Fruit fly (Drosophila melanogaster) whole organism, prepupa: ENCODE measurements around the gene CG42571.
A peak's percentile ranks its signal among the peaks of the same experiment; 100 is the strongest.

Source experiments
- CG10631 ChIP-seq: fragments of 200-800 bp; sonication (Bioruptor generic); optimal IDR thresholded peaks from 2 replicates; lab custom pipeline; 2016; ENCODE audit warnings: missing biosample characterization, missing genetic modification characterization
- CG10669 ChIP-seq: fragments of 200-800 bp; sonication (Bioruptor generic); optimal IDR thresholded peaks from 3 replicates; lab custom pipeline; 2018; ENCODE audit warnings: missing biosample characterization, mild to moderate bottlenecking, missing genetic modification characterization, moderate library complexity
- CG11294 ChIP-seq: fragments of 200-800 bp; sonication (Bioruptor generic); IDR thresholded peaks from 2 replicates; pipeline ENCODE4 v1.3.6; 2022; ENCODE audit warnings: missing biosample characterization, missing genetic modification characterization
- CG11762 ChIP-seq: fragments of 200-800 bp; sonication (Bioruptor generic); optimal IDR thresholded peaks from 3 replicates; lab custom pipeline; 2016; ENCODE audit warnings: missing biosample characterization, missing genetic modification characterization; ENCODE audit not compliant: insufficient read depth
- CG15336 ChIP-seq: fragments of 200-800 bp; sonication (Bioruptor generic); IDR thresholded peaks from 2 replicates; pipeline ENCODE4 v1.3.6; 2022; ENCODE audit warnings: missing biosample characterization, missing genetic modification characterization
- CG1621 ChIP-seq: fragments of 200-800 bp; sonication (Bioruptor generic); optimal IDR thresholded peaks from 3 replicates; lab custom pipeline; 2018; ENCODE audit warnings: missing biosample characterization, mild to moderate bottlenecking, missing genetic modification characterization
- CG16779 ChIP-seq: fragments of 200-800 bp; sonication (Bioruptor generic); optimal IDR thresholded peaks from 3 replicates; lab custom pipeline; 2017; ENCODE audit warnings: missing biosample characterization, mild to moderate bottlenecking, missing genetic modification characterization
- CG3032 ChIP-seq: fragments of 200-800 bp; optimal IDR thresholded peaks from 2 replicates; lab custom pipeline; 2019; ENCODE audit warnings: missing biosample characterization, mild to moderate bottlenecking, missing genetic modification characterization, moderate library complexity
- CG31627 ChIP-seq: fragments of 200-800 bp; sonication (Bioruptor generic); optimal IDR thresholded peaks from 3 replicates; lab custom pipeline; 2016; ENCODE audit warnings: missing biosample characterization, missing genetic modification characterization
- CG32006 ChIP-seq: fragments of 200-800 bp; sonication (Bioruptor generic); optimal IDR thresholded peaks from 3 replicates; lab custom pipeline; 2017; ENCODE audit warnings: missing biosample characterization, mild to moderate bottlenecking, missing genetic modification characterization
- CG3919 ChIP-seq: fragments of 200-800 bp; sonication (Bioruptor generic); optimal IDR thresholded peaks from 3 replicates; lab custom pipeline; 2016; ENCODE audit warnings: missing biosample characterization, missing genetic modification characterization
- CG4318 ChIP-seq: fragments of 200-800 bp; sonication (Bioruptor generic); optimal IDR thresholded peaks from 3 replicates; lab custom pipeline; 2017; ENCODE audit warnings: missing biosample characterization, mild to moderate bottlenecking, missing genetic modification characterization
- CG6163 ChIP-seq: fragments of 200-800 bp; sonication (Bioruptor generic); IDR thresholded peaks from 3 replicates; pipeline ENCODE4 v1.3.6; 2022; ENCODE audit warnings: missing biosample characterization, missing genetic modification characterization
- CG6276 ChIP-seq: fragments of 200-800 bp; sonication (Bioruptor generic); optimal IDR thresholded peaks from 2 replicates; lab custom pipeline; 2017; ENCODE audit warnings: missing biosample characterization, mild to moderate bottlenecking, missing genetic modification characterization
- CG6792 ChIP-seq: fragments of 200-800 bp; sonication (Bioruptor generic); optimal IDR thresholded peaks from 3 replicates; lab custom pipeline; 2016; ENCODE audit warnings: missing biosample characterization, missing genetic modification characterization
- CG6854 ChIP-seq: fragments of 200-800 bp; sonication (Bioruptor generic); optimal IDR thresholded peaks from 2 replicates; lab custom pipeline; 2017; ENCODE audit warnings: missing biosample characterization, mild to moderate bottlenecking, missing genetic modification characterization
- CG7368 ChIP-seq: fragments of 200-800 bp; sonication (Bioruptor generic); optimal IDR thresholded peaks from 3 replicates; lab custom pipeline; 2016; ENCODE audit warnings: missing biosample characterization, missing genetic modification characterization
- CG8119 ChIP-seq: fragments of 200-800 bp; sonication (Bioruptor generic); IDR thresholded peaks from 3 replicates; pipeline ENCODE4 v1.3.6; 2022; ENCODE audit warnings: missing biosample characterization, missing genetic modification characterization
- CG8632 ChIP-seq: fragments of 200-800 bp; sonication (Bioruptor generic); optimal IDR thresholded peaks from 3 replicates; lab custom pipeline; 2016; ENCODE audit warnings: missing biosample characterization, missing genetic modification characterization
- CG9139 ChIP-seq: fragments of 200-800 bp; sonication (Bioruptor generic); optimal IDR thresholded peaks from 3 replicates; lab custom pipeline; 2017; ENCODE audit warnings: missing biosample characterization, mild to moderate bottlenecking, missing genetic modification characterization
- Eip75B ChIP-seq: fragments of 200-800 bp; sonication (Bioruptor generic); optimal IDR thresholded peaks from 3 replicates; lab custom pipeline; 2016; ENCODE audit warnings: missing biosample characterization, missing genetic modification characterization
- Eip78C ChIP-seq: fragments of 200-800 bp; sonication (Bioruptor generic); peaks from one replicate; lab custom pipeline; 2016; ENCODE audit warnings: missing biosample characterization, missing genetic modification characterization
- Eip93F ChIP-seq: fragments of 200-800 bp; sonication (Bioruptor generic); optimal IDR thresholded peaks from 2 replicates; lab custom pipeline; 2016; ENCODE audit warnings: missing biosample characterization, mild to moderate bottlenecking, missing genetic modification characterization
- Ets21C ChIP-seq: fragments of 200-800 bp; sonication (Bioruptor generic); optimal IDR thresholded peaks from 3 replicates; lab custom pipeline; 2016; ENCODE audit warnings: missing biosample characterization, missing genetic modification characterization
- Ets96B ChIP-seq: fragments of 200-800 bp; optimal IDR thresholded peaks from 2 replicates; lab custom pipeline; 2019; ENCODE audit warnings: missing biosample characterization, mild to moderate bottlenecking, missing genetic modification characterization, moderate library complexity
- Hr38 ChIP-seq: sonication (Bioruptor generic); optimal IDR thresholded peaks from 2 replicates; lab custom pipeline; 2016; ENCODE audit warnings: missing biosample characterization, missing genetic modification characterization
- Hr39 ChIP-seq: fragments of 200-800 bp; sonication (Bioruptor generic); optimal IDR thresholded peaks from 2 replicates; lab custom pipeline; 2016; ENCODE audit warnings: missing biosample characterization, missing genetic modification characterization
- Lpt ChIP-seq: fragments of 200-800 bp; sonication (Bioruptor generic); optimal IDR thresholded peaks from 3 replicates; lab custom pipeline; 2016; ENCODE audit warnings: missing biosample characterization, missing genetic modification characterization
- Met ChIP-seq: fragments of 200-800 bp; sonication (Bioruptor generic); optimal IDR thresholded peaks from 3 replicates; lab custom pipeline; 2016; ENCODE audit warnings: missing biosample characterization, missing genetic modification characterization
- OdsH ChIP-seq: fragments of 200-800 bp; sonication (Bioruptor generic); optimal IDR thresholded peaks from 3 replicates; lab custom pipeline; 2016; ENCODE audit warnings: missing biosample characterization, missing genetic modification characterization
- Smox ChIP-seq: fragments of 200-800 bp; sonication (Bioruptor generic); optimal IDR thresholded peaks from 3 replicates; lab custom pipeline; 2016; ENCODE audit warnings: missing biosample characterization, missing genetic modification characterization
- Sox102F ChIP-seq: fragments of 200-800 bp; sonication (Bioruptor generic); optimal IDR thresholded peaks from 2 replicates; lab custom pipeline; 2016; ENCODE audit warnings: missing biosample characterization, mild to moderate bottlenecking, missing genetic modification characterization
- Sox14 ChIP-seq: fragments of 200-800 bp; sonication (Bioruptor generic); optimal IDR thresholded peaks from 3 replicates; lab custom pipeline; 2016; ENCODE audit warnings: missing biosample characterization, missing genetic modification characterization
- achi ChIP-seq: fragments of 200-800 bp; sonication (Bioruptor generic); optimal IDR thresholded peaks from 3 replicates; lab custom pipeline; 2016; ENCODE audit warnings: missing biosample characterization, missing genetic modification characterization
- acj6 ChIP-seq: fragments of 200-800 bp; sonication (Bioruptor generic); optimal IDR thresholded peaks from 3 replicates; lab custom pipeline; 2016; ENCODE audit warnings: missing biosample characterization, missing genetic modification characterization
- cyc ChIP-seq: fragments of 200-800 bp; sonication (Bioruptor generic); optimal IDR thresholded peaks from 3 replicates; lab custom pipeline; 2016; ENCODE audit warnings: missing biosample characterization, missing genetic modification characterization
- dac ChIP-seq: fragments of 200-800 bp; sonication (Bioruptor generic); optimal IDR thresholded peaks from 2 replicates; lab custom pipeline; 2017; ENCODE audit warnings: missing biosample characterization, mild to moderate bottlenecking, missing genetic modification characterization
- dsx ChIP-seq: fragments of 200-800 bp; optimal IDR thresholded peaks from 3 replicates; lab custom pipeline; 2019; ENCODE audit warnings: missing biosample characterization, mild to moderate bottlenecking, missing genetic modification characterization, moderate library complexity; ENCODE audit not compliant: poor library complexity, severe bottlenecking
- eg ChIP-seq: fragments of 200-800 bp; sonication (Bioruptor generic); IDR thresholded peaks from 3 replicates; pipeline ENCODE4 v1.3.6; 2022; ENCODE audit warnings: missing biosample characterization, missing genetic modification characterization
- esn ChIP-seq: fragments of 200-800 bp; sonication (Bioruptor generic); optimal IDR thresholded peaks from 2 replicates; lab custom pipeline; 2016; ENCODE audit warnings: missing biosample characterization, mild to moderate bottlenecking, missing genetic modification characterization, moderate library complexity
- fd85E ChIP-seq: fragments of 200-800 bp; sonication (Bioruptor generic); optimal IDR thresholded peaks from 3 replicates; lab custom pipeline; 2016; ENCODE audit warnings: missing biosample characterization, missing genetic modification characterization
- fkh ChIP-seq: fragments of 200-800 bp; sonication (Bioruptor generic); optimal IDR thresholded peaks from 3 replicates; lab custom pipeline; 2017; ENCODE audit warnings: missing biosample characterization, mild to moderate bottlenecking, missing genetic modification characterization, moderate library complexity
- net ChIP-seq: fragments of 200-800 bp; sonication (Bioruptor generic); optimal IDR thresholded peaks from 3 replicates; lab custom pipeline; 2016; ENCODE audit warnings: missing biosample characterization, missing genetic modification characterization
- pdm3 ChIP-seq: fragments of 200-800 bp; sonication (Bioruptor generic); optimal IDR thresholded peaks from 3 replicates; lab custom pipeline; 2016; ENCODE audit warnings: missing biosample characterization, missing genetic modification characterization
- salr ChIP-seq, 2 experiments: fragments of 200-800 bp; sonication (Bioruptor generic); optimal IDR thresholded peaks; 3 replicates each; lab custom pipeline; 2016 to 2018; ENCODE audit warnings: missing biosample characterization in 2 of 2, missing genetic modification characterization in 2 of 2, mild to moderate bottlenecking in 1 of 2
- spab ChIP-seq: fragments of 200-800 bp; sonication (Bioruptor generic); optimal IDR thresholded peaks from 2 replicates; lab custom pipeline; 2017; ENCODE audit warnings: missing biosample characterization, mild to moderate bottlenecking, missing genetic modification characterization, missing genetic modification reagents
- ss ChIP-seq, 2 experiments: fragments of 200-800 bp; sonication (Bioruptor generic); optimal IDR thresholded peaks; 2 replicates in 1 of 2; 3 replicates in 1 of 2; lab custom pipeline; 2017 to 2018; ENCODE audit warnings: mild to moderate bottlenecking in 2 of 2, missing biosample characterization in 2 of 2, missing genetic modification characterization in 2 of 2, moderate library complexity in 1 of 2
- svp ChIP-seq: fragments of 200-800 bp; sonication (Bioruptor generic); peaks from one replicate; lab custom pipeline; 2016; ENCODE audit warnings: missing biosample characterization, missing genetic modification characterization
- topi ChIP-seq: fragments of 200-800 bp; sonication (Bioruptor generic); optimal IDR thresholded peaks from 3 replicates; lab custom pipeline; 2016; ENCODE audit warnings: missing biosample characterization, missing genetic modification characterization
- vri ChIP-seq: fragments of 200-800 bp; sonication (Bioruptor generic); optimal IDR thresholded peaks from 3 replicates; lab custom pipeline; 2016; ENCODE audit warnings: missing biosample characterization, mild to moderate bottlenecking, missing genetic modification characterization

Gene CG42571

dm6 chr3L:15749276-15749675, 33.0 kb downstream of the CG42571 start:
- TF ChIP-seq cyc (GFP tag; lab: Kevin White, UChicago) (no peak), esn (GFP tag; lab: Kevin White, UChicago) (no peak), CG10631 (GFP tag; lab: Kevin White, UChicago) (no peak), Ets96B (tag; lab: Kevin White, UChicago) (no peak), svp (GFP tag; lab: Kevin White, UChicago) (peak; percentile 59), CG8119 (GFP tag; lab: Robert Waterston, UW) (no peak), Hr39 (peak; percentile 24), achi (GFP tag; lab: Kevin White, UChicago) (no peak), acj6 (GFP tag; lab: Kevin White, UChicago) (peak; percentile 22), CG3919 (GFP tag; lab: Kevin White, UChicago) (peak; percentile 1), net (GFP tag; lab: Kevin White, UChicago) (no peak), Sox14 (GFP tag; lab: Kevin White, UChicago) (peak; percentile 33), fkh (GFP tag; lab: Kevin White, UChicago) (peak; percentile 31), OdsH (GFP tag; lab: Kevin White, UChicago) (peak; percentile 6), Smox (GFP tag; lab: Kevin White, UChicago) (peak; percentile 25), CG32006 (GFP tag; lab: Kevin White, UChicago) (no peak), CG31627 (GFP tag; lab: Kevin White, UChicago) (peak; percentile 5), CG10669 (peak; percentile 20), dsx (GFP tag; lab: Kevin White, UChicago) (peak; percentile 6), Eip78C (GFP tag; lab: Kevin White, UChicago) (peak; percentile 84), eg (no peak), ss (GFP tag; optimal IDR thresholded peaks at IDR 0.05; lab: Kevin White, UChicago) (peak in 1 of 2 experiments; percentile 5), Eip93F (GFP tag; lab: Kevin White, UChicago) (no peak)

dm6 chr3L:15752786-15753185, 36.5 kb downstream of the CG42571 start:
- TF ChIP-seq CG6276 (GFP tag; lab: Kevin White, UChicago) = no peak
- TF ChIP-seq CG3032 (tag; lab: Kevin White, UChicago) = no peak
- TF ChIP-seq Lpt = no peak
- no peak for TF ChIP-seq CG11762 (GFP tag; lab: Kevin White, UChicago)
- TF ChIP-seq Eip75B (GFP tag; lab: Kevin White, UChicago) = no peak
- no peak for TF ChIP-seq CG16779 (tag; lab: Kevin White, UChicago)
- TF ChIP-seq Hr39 = no peak
- TF ChIP-seq CG9139 (GFP tag; lab: Kevin White, UChicago) = no peak
- peak; percentile 12 for TF ChIP-seq topi (GFP tag; lab: Kevin White, UChicago)
- TF ChIP-seq salr (GFP tag; optimal IDR thresholded peaks at IDR 0.05; lab: Kevin White, UChicago) = no peak
- TF ChIP-seq Eip93F (GFP tag; lab: Kevin White, UChicago) = no peak
- TF ChIP-seq CG10669 = no peak
- peak; percentile 63; the same call in 2 of the 3 replicates for TF ChIP-seq CG6163
- no peak for TF ChIP-seq CG31627 (GFP tag; lab: Kevin White, UChicago)
- no peak for TF ChIP-seq Met
- no peak for TF ChIP-seq Ets96B (tag; lab: Kevin White, UChicago)
- TF ChIP-seq CG4318 (GFP tag; lab: Kevin White, UChicago) = no peak
- TF ChIP-seq CG6792 (GFP tag; lab: Kevin White, UChicago) = no peak
- TF ChIP-seq fd85E (GFP tag; lab: Kevin White, UChicago) = no peak
- no peak for TF ChIP-seq CG1621 (tag; lab: Kevin White, UChicago)
- no peak for TF ChIP-seq CG8632 (GFP tag; lab: Kevin White, UChicago)
- no peak for TF ChIP-seq acj6 (GFP tag; lab: Kevin White, UChicago)
- no peak for TF ChIP-seq dac
- no peak for TF ChIP-seq vri (GFP tag; lab: Kevin White, UChicago)
- no peak for TF ChIP-seq Hr38
- no peak for TF ChIP-seq Ets21C
- TF ChIP-seq ss (GFP tag; optimal IDR thresholded peaks at IDR 0.05; lab: Kevin White, UChicago) = no peak
- no peak for TF ChIP-seq CG10631 (GFP tag; lab: Kevin White, UChicago)
- TF ChIP-seq CG32006 (GFP tag; lab: Kevin White, UChicago) = no peak
- TF ChIP-seq CG6854 (GFP tag; lab: Kevin White, UChicago) = no peak
- no peak for TF ChIP-seq pdm3 (GFP tag; lab: Kevin White, UChicago)
- TF ChIP-seq CG11294 (GFP tag; lab: Robert Waterston, UW) = no peak
- no peak for TF ChIP-seq dsx (GFP tag; lab: Kevin White, UChicago)
- no peak for TF ChIP-seq spab
- TF ChIP-seq Sox102F (GFP tag; lab: Kevin White, UChicago) = no peak
- no peak for TF ChIP-seq CG15336
- TF ChIP-seq CG7368 (GFP tag; lab: Kevin White, UChicago) = no peak
